Worm (Caenorhabditis elegans) whole organism, L3 larva: ENCODE measurements around the gene F22B5.5.
A peak's percentile ranks its signal among the peaks of the same experiment; 100 is the strongest.

Experiments used
- R02D3.7 ChIP-seq: fragments of 150-350 bp; optimal IDR thresholded peaks from 2 replicates; lab custom pipeline; 2014; ENCODE audit warnings: missing biosample characterization, missing genetic modification characterization
- ama-1 ChIP-seq: fragments of 150-350 bp; optimal IDR thresholded peaks from 2 replicates; lab custom pipeline; 2018
- ceh-28 ChIP-seq: fragments of 150-350 bp; optimal IDR thresholded peaks from 2 replicates; lab custom pipeline; 2014; ENCODE audit warnings: missing biosample characterization, missing genetic modification reagents, missing genetic modification characterization
- daf-12 ChIP-seq: fragments of 150-350 bp; optimal IDR thresholded peaks from 2 replicates; lab custom pipeline; 2014; ENCODE audit warnings: missing biosample characterization, missing genetic modification reagents, missing genetic modification characterization
- egl-27 ChIP-seq: sonication (generic microtip); optimal IDR thresholded peaks from 4 replicates; lab custom pipeline; 2017; ENCODE audit warnings: missing biosample characterization, missing genetic modification reagents, missing genetic modification characterization
- egl-5 ChIP-seq: fragments of 150-350 bp; optimal IDR thresholded peaks from 2 replicates; lab custom pipeline; 2017; ENCODE audit warnings: missing biosample characterization, missing genetic modification reagents, missing genetic modification characterization, inconsistent platforms
- elt-2 ChIP-seq: sonication (generic microtip); optimal IDR thresholded peaks from 2 replicates; lab custom pipeline; 2016; ENCODE audit warnings: missing genetic modification reagents, mild to moderate bottlenecking, missing genetic modification characterization, missing compliant biosample characterization
- eor-1 ChIP-seq, 2 experiments: fragments of 150-350 bp; optimal IDR thresholded peaks; 2 replicates each; lab custom pipeline; 2014 to 2018; ENCODE audit warnings: missing biosample characterization in 2 of 2, missing genetic modification characterization in 2 of 2
- fkh-2 ChIP-seq: fragments of 150-350 bp; optimal IDR thresholded peaks from 2 replicates; lab custom pipeline; 2014; ENCODE audit warnings: missing biosample characterization, missing genetic modification reagents, missing genetic modification characterization
- fos-1 ChIP-seq: fragments of 150-350 bp; optimal IDR thresholded peaks from 2 replicates; lab custom pipeline; 2014; ENCODE audit warnings: missing biosample characterization, missing genetic modification characterization
- hmg-11 ChIP-seq: sonication (generic microtip); optimal IDR thresholded peaks from 2 replicates; lab custom pipeline; 2016; ENCODE audit warnings: missing genetic modification characterization, missing compliant biosample characterization
- jun-1 ChIP-seq: fragments of 150-350 bp; optimal IDR thresholded peaks from 2 replicates; lab custom pipeline; 2014; ENCODE audit warnings: missing biosample characterization, missing genetic modification reagents, missing genetic modification characterization
- lin-15B ChIP-seq: fragments of 150-350 bp; optimal IDR thresholded peaks from 2 replicates; lab custom pipeline; 2014; ENCODE audit warnings: missing biosample characterization, missing genetic modification characterization
- lsy-12 ChIP-seq: sonication (generic microtip); optimal IDR thresholded peaks from 2 replicates; lab custom pipeline; 2016; ENCODE audit warnings: mild to moderate bottlenecking, missing genetic modification characterization, missing compliant biosample characterization
- mdl-1 ChIP-seq: fragments of 150-350 bp; optimal IDR thresholded peaks from 2 replicates; lab custom pipeline; 2014; ENCODE audit warnings: missing biosample characterization, missing genetic modification characterization
- mml-1 ChIP-seq: fragments of 150-350 bp; sonication (generic microtip); optimal IDR thresholded peaks from 3 replicates; lab custom pipeline; 2014; ENCODE audit warnings: missing biosample characterization, missing genetic modification characterization
- nfya-1 ChIP-seq: sonication (generic microtip); optimal IDR thresholded peaks from 2 replicates; lab custom pipeline; 2017; ENCODE audit warnings: missing genetic modification characterization, mild to moderate bottlenecking, missing compliant biosample characterization, antibody characterized with exemption, moderate library complexity; ENCODE audit not compliant: insufficient read depth
- nhr-11 ChIP-seq: fragments of 150-350 bp; optimal IDR thresholded peaks from 2 replicates; lab custom pipeline; 2014; ENCODE audit warnings: missing biosample characterization, missing genetic modification characterization
- nhr-12 ChIP-seq: fragments of 150-350 bp; optimal IDR thresholded peaks from 2 replicates; lab custom pipeline; 2014; ENCODE audit warnings: missing biosample characterization, missing genetic modification characterization
- nhr-23 ChIP-seq: fragments of 150-350 bp; optimal IDR thresholded peaks from 2 replicates; lab custom pipeline; 2014; ENCODE audit warnings: missing biosample characterization, missing genetic modification reagents, missing genetic modification characterization
- nhr-237 ChIP-seq: fragments of 150-350 bp; optimal IDR thresholded peaks from 2 replicates; lab custom pipeline; 2014; ENCODE audit warnings: missing biosample characterization, missing genetic modification characterization
- nhr-25 ChIP-seq: sonication (generic microtip); optimal IDR thresholded peaks from 2 replicates; lab custom pipeline; 2017; ENCODE audit warnings: missing biosample characterization, missing genetic modification characterization
- nhr-43 ChIP-seq: sonication (generic microtip); optimal IDR thresholded peaks from 2 replicates; lab custom pipeline; 2016; ENCODE audit warnings: mild to moderate bottlenecking, missing genetic modification characterization, missing compliant biosample characterization; ENCODE audit not compliant: poor library complexity, severe bottlenecking
- nhr-67 ChIP-seq: fragments of 150-350 bp; optimal IDR thresholded peaks from 2 replicates; lab custom pipeline; 2014; ENCODE audit warnings: missing biosample characterization, missing genetic modification characterization
- nhr-76 ChIP-seq: fragments of 150-350 bp; sonication (generic microtip); optimal IDR thresholded peaks from 5 replicates; lab custom pipeline; 2014; ENCODE audit warnings: missing biosample characterization, missing genetic modification characterization
- nhr-77 ChIP-seq: fragments of 150-350 bp; optimal IDR thresholded peaks from 2 replicates; lab custom pipeline; 2014; ENCODE audit warnings: missing biosample characterization, missing genetic modification characterization
- pha-4 ChIP-seq: fragments of 150-350 bp; optimal IDR thresholded peaks from 2 replicates; lab custom pipeline; 2014; ENCODE audit warnings: missing biosample characterization, missing genetic modification reagents, missing genetic modification characterization
- pqm-1 ChIP-seq: fragments of 150-350 bp; optimal IDR thresholded peaks from 2 replicates; lab custom pipeline; 2017; ENCODE audit warnings: missing biosample characterization, missing genetic modification characterization, inconsistent platforms
- sea-2 ChIP-seq: fragments of 150-350 bp; sonication (generic microtip); optimal IDR thresholded peaks from 4 replicates; lab custom pipeline; 2014; ENCODE audit warnings: missing biosample characterization, missing genetic modification reagents, missing genetic modification characterization
- snpc-4 ChIP-seq: fragments of 150-350 bp; optimal IDR thresholded peaks from 2 replicates; lab custom pipeline; 2014; ENCODE audit warnings: missing biosample characterization, missing genetic modification characterization
- tbx-2 ChIP-seq: sonication (generic microtip); optimal IDR thresholded peaks from 2 replicates; lab custom pipeline; 2016; ENCODE audit warnings: mild to moderate bottlenecking, missing genetic modification characterization, missing compliant biosample characterization
- unc-39 ChIP-seq: sonication (generic microtip); optimal IDR thresholded peaks from 4 replicates; lab custom pipeline; 2017; ENCODE audit warnings: missing biosample characterization, missing genetic modification characterization
- zag-1 ChIP-seq: fragments of 150-350 bp; optimal IDR thresholded peaks from 2 replicates; lab custom pipeline; 2014; ENCODE audit warnings: missing biosample characterization, missing genetic modification characterization
- ztf-4 ChIP-seq: fragments of 150-350 bp; optimal IDR thresholded peaks from 2 replicates; lab custom pipeline; 2014; ENCODE audit warnings: missing biosample characterization, missing genetic modification characterization

The F22B5.5 gene

ce11 chrII:8475306-8475822, 21.0 kb upstream of the F22B5.5 start, which contains the start of the genes M05D6.1 and M05D6.3:
Gene M05D6.1 (minus strand): TSS chrII:8475406.
Gene M05D6.3 (plus strand): TSS chrII:8475772.
- no peak for TF ChIP-seq fkh-2 (tag; lab: Kevin White, UChicago)
- no peak for TF ChIP-seq ama-1 (lab: Kevin White, UChicago)
- no peak for TF ChIP-seq unc-39
- TF ChIP-seq pqm-1 (tag; lab: Kevin White, UChicago), result no peak
- no peak for TF ChIP-seq snpc-4
- no peak for TF ChIP-seq nhr-67 (tag; lab: Kevin White, UChicago)
- no peak for TF ChIP-seq egl-27 (tag; lab: Kevin White, UChicago)

DNA sequence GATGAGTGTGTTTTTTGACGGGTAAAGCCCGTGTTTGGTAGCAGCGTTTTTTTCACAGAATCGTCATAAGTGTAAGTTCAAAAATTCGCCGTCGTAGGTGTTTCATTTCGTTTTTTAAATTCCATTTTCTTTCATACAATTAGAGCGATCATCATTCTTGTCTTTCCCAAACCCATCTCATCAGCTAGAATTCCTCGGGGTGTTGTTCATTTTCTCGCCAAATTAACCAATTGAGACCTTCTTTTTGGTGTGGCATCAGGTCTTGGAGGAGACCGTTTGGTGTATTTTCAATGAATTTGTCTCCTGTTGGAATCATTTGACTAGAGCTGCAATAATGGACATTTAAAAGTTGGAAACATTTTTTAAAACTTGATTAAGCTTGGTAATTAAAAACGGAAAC, 18.5 kb upstream of the F22B5.5 start:
- no peak for TF ChIP-seq jun-1 (tag; lab: Kevin White, UChicago)
- no peak for TF ChIP-seq nhr-76 (tag; lab: Kevin White, UChicago)
- no peak for TF ChIP-seq snpc-4
- no peak for TF ChIP-seq mdl-1 (tag; lab: Kevin White, UChicago)
- TF ChIP-seq ztf-4 (tag; lab: Kevin White, UChicago), result no peak
- TF ChIP-seq nhr-12 (tag; lab: Kevin White, UChicago), result no peak
- no peak for TF ChIP-seq nfya-1 (tag; lab: Kevin White, UChicago)
- no peak for TF ChIP-seq mml-1 (tag; lab: Kevin White, UChicago)
- no peak for TF ChIP-seq ama-1 (lab: Kevin White, UChicago)
- TF ChIP-seq ceh-28, result no peak
- no peak for TF ChIP-seq daf-12 (tag; lab: Kevin White, UChicago)

ce11 chrII:8471139-8471538, 16.7 kb upstream of the F22B5.5 start, which contains the start of gene M05D6.8:
Gene M05D6.8 (minus strand): TSS chrII:8471239.
- TF ChIP-seq fos-1 (tag; lab: Kevin White, UChicago) (no peak), pha-4 (tag; lab: Kevin White, UChicago) (no peak), sea-2 (GFP tag; lab: Kevin White, UChicago) (no peak), eor-1 (tag; optimal IDR thresholded peaks at IDR 0.05; lab: Kevin White, UChicago) (no peak), egl-5 (tag; lab: Kevin White, UChicago) (no peak), R02D3.7 (tag; lab: Kevin White, UChicago) (no peak), unc-39 (no peak), nhr-25 (tag; lab: Kevin White, UChicago) (no peak), lsy-12 (tag; lab: Kevin White, UChicago) (no peak), ama-1 (lab: Kevin White, UChicago) (no peak), nhr-23 (tag; lab: Kevin White, UChicago) (no peak), nhr-77 (no peak), tbx-2 (tag; lab: Kevin White, UChicago) (no peak), nhr-11 (tag; lab: Kevin White, UChicago) (no peak), ztf-4 (tag; lab: Kevin White, UChicago) (no peak), ceh-28 (no peak), zag-1 (tag; lab: Kevin White, UChicago) (no peak)

DNA sequence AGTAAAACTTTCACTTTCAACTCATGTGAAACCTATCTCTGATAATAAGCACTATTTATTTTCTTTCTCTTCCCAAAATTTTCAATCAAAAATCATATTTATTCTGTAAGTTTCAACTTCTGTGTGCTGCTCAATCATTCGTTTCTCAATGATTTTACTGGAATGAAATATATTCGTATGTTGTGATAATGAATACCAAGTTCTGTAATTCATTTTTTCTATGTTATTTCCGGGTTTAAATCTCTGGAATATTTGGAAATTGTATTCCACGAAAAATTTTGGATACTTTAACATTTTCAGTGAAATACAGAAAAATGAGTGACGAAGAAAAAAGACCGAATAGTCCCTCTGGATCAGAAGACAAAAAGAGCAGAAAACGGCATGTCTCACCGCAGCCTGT, 13.4 kb upstream of the F22B5.5 start, which contains the start of gene M05D6.2:
M05D6.2 (plus strand) TSS at position 301 of the 400 bp plus-strand sequence.
- TF ChIP-seq nhr-237 (tag; lab: Kevin White, UChicago) (no peak), lsy-12 (tag; lab: Kevin White, UChicago) (no peak)

DNA sequence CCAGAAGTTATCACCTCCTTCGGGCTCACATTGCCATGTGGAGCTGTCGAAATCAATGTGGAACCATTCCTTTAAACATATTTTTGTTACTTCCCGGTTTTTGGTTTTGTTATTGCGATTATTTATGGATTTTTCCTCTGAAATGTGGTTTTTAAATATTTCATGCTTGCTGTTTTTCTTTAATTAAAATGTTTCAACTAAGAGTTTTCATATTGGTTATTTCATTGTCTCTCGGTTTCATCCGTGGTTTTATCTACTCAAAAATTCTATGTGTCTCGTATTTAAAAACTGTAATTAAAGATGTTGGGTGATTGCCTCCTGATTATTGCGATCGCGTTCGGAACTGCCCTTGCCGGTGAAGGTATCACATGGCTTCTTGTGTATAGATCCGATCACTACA, 12.5 kb upstream of the F22B5.5 start, which contains the start of gene F22B5.10:
F22B5.10 (plus strand) TSS at position 301 of the 400 bp plus-strand sequence.
- TF ChIP-seq eor-1 (tag; optimal IDR thresholded peaks at IDR 0.05; lab: Kevin White, UChicago), result no peak
- TF ChIP-seq ama-1 (lab: Kevin White, UChicago), result peak; percentile 8

DNA sequence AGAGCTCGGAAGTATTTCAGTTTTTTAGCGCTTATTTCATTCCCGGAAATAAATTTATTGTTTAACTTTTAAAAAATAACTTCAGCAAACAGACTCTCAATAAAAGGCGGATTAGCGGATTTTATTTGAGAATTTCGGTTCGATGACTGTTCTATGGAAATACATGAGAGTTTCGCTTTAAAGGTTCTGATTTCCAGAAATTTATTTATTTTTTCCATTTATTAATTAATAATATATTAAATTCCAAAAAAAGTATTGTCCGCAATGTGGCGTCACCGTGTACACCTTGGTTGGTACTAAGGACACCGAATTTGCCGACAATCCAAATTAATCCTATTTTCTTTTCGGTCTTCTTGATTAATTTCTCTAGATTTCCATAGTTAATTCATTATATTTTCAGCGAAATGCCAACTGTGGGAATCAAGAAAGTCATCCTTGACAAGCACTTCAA, 10.1 kb upstream of the F22B5.5 start, which contains the start of gene fars-3:
fars-3 (plus strand) TSS at position 401 of the 451 bp plus-strand sequence.
- TF ChIP-seq hmg-11 (tag; lab: Kevin White, UChicago) (no peak), nhr-43 (tag; lab: Kevin White, UChicago) (peak; percentile 6), nhr-237 (tag; lab: Kevin White, UChicago) (no peak), elt-2 (tag; lab: Kevin White, UChicago) (peak; percentile 22), pha-4 (tag; lab: Kevin White, UChicago) (peak; percentile 56), lin-15B (peak; percentile 8), nhr-23 (tag; lab: Kevin White, UChicago) (peak; percentile 52)
